Worm (Caenorhabditis elegans) whole organism, L2 larva: Measurements from ENCODE around the gene plx-1.

Experiments
- aly-2 ChIP-seq: fragments of 150-350 bp; optimal IDR thresholded peaks from 2 replicates; lab custom pipeline; 2014; ENCODE audit warnings: missing biosample characterization, missing genetic modification characterization
- ama-1 ChIP-seq: fragments of 150-350 bp; optimal IDR thresholded peaks from 2 replicates; lab custom pipeline; 2018; ENCODE audit warnings: inconsistent platforms
- elt-1 ChIP-seq: fragments of 150-350 bp; optimal IDR thresholded peaks from 2 replicates; lab custom pipeline; 2014; ENCODE audit warnings: missing biosample characterization, missing genetic modification characterization
- elt-3 ChIP-seq: sonication (generic microtip); optimal IDR thresholded peaks from 2 replicates; lab custom pipeline; 2017; ENCODE audit warnings: missing biosample characterization, missing genetic modification characterization
- lin-13 ChIP-seq: fragments of 150-350 bp; optimal IDR thresholded peaks from 2 replicates; lab custom pipeline; 2014; ENCODE audit warnings: missing biosample characterization, missing genetic modification reagents, missing genetic modification characterization
- nhr-10 ChIP-seq: sonication (generic microtip); optimal IDR thresholded peaks from 2 replicates; lab custom pipeline; 2017; ENCODE audit warnings: missing biosample characterization, missing genetic modification characterization
- nhr-11 ChIP-seq: fragments of 150-350 bp; optimal IDR thresholded peaks from 2 replicates; lab custom pipeline; 2014; ENCODE audit warnings: missing biosample characterization, missing genetic modification characterization
- nhr-12 ChIP-seq: fragments of 150-350 bp; optimal IDR thresholded peaks from 2 replicates; lab custom pipeline; 2014; ENCODE audit warnings: missing biosample characterization, missing genetic modification characterization
- nhr-25 ChIP-seq: fragments of 150-350 bp; sonication (generic microtip); optimal IDR thresholded peaks from 3 replicates; lab custom pipeline; 2014; ENCODE audit warnings: missing biosample characterization, missing genetic modification characterization
- snpc-4 ChIP-seq: fragments of 150-350 bp; optimal IDR thresholded peaks from 2 replicates; lab custom pipeline; 2014; ENCODE audit warnings: missing biosample characterization, missing genetic modification characterization

DNA sequence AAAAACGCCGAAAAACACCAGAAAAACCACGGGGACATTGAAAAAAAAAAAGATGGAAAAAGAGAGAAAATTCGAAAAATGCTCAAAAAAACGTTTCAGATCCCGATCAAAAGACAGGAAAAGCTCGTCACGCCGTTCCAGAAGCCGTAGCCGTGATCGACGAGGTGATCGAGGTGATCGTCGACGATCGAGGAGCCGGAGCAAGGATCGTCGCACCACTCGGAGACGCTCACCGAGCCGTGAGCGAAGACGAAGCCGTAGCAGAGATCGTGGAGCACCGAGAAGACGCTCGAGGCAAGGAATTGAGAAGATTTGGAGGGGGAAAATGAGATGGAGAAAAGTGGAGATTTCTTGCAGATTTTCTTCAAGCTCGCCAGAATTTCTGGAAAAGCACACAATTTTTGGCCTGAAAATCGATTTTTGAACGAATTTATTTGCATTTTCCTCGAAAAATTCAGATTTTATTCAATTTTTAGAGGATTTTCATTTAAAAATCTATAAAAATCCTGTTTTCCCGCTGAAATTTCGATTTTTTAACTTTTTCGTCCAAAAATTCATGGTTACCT is 54.0 kb downstream of the plx-1 start:
- TF ChIP-seq nhr-12 (tag; lab: Kevin White, UChicago) (no peak), aly-2 (tag; lab: Kevin White, UChicago) (no peak), elt-3 (tag; lab: Kevin White, UChicago) (no peak), lin-13 (GFP tag; lab: Kevin White, UChicago) (no peak), nhr-11 (tag; lab: Kevin White, UChicago) (no peak), ama-1 (lab: Kevin White, UChicago) (no peak), nhr-25 (tag; lab: Kevin White, UChicago) (no peak), elt-1 (tag; lab: Kevin White, UChicago) (no peak), snpc-4 (no peak), nhr-10 (tag; lab: Kevin White, UChicago) (no peak)
